Worm (Caenorhabditis elegans) whole organism, young adult: ENCODE data around the gene pot-1.

Source experiments
- Y67H2A.10 ChIP-seq: fragments of 200-800 bp; sonication (Bioruptor generic); conservative IDR thresholded peaks from 2 replicates; pipeline ENCODE4 v1.3.6; 2022; ENCODE audit warnings: missing genetic modification reagents, missing genetic modification characterization, missing compliant biosample characterization
- ama-1 ChIP-seq, 3 experiments: fragments of 150-350 bp in 1 of 3; sonication (generic microtip) in 2 of 3; optimal IDR thresholded peaks; 2 replicates each; lab custom pipeline; 2014 to 2018; ENCODE audit warnings: missing biosample characterization in 2 of 3, missing genetic modification characterization in 2 of 3, missing genetic modification reagents in 2 of 3
- athp-1 ChIP-seq: sonication (generic microtip); optimal IDR thresholded peaks from 2 replicates; lab custom pipeline; 2017; ENCODE audit warnings: mild to moderate bottlenecking, missing genetic modification characterization, missing compliant biosample characterization
- die-1 ChIP-seq: sonication (generic microtip); optimal IDR thresholded peaks from 2 replicates; lab custom pipeline; 2016; ENCODE audit warnings: missing genotype, mild to moderate bottlenecking, missing genetic modification characterization, missing compliant biosample characterization
- dox-1 ChIP-seq: fragments of 200-800 bp; sonication (Bioruptor generic); IDR thresholded peaks from 2 replicates; pipeline ENCODE4 v1.3.6; 2022; ENCODE audit warnings: missing genetic modification reagents, missing genetic modification characterization, missing compliant biosample characterization
- efl-1 ChIP-seq: fragments of 150-350 bp; optimal IDR thresholded peaks from 2 replicates; lab custom pipeline; 2014; ENCODE audit warnings: missing biosample characterization, missing genetic modification reagents, missing genetic modification characterization
- hmg-20 ChIP-seq: fragments of 200-800 bp; sonication (Bioruptor generic); IDR thresholded peaks from 2 replicates; pipeline ENCODE4 v1.3.6; 2022; ENCODE audit warnings: missing genetic modification reagents, missing genetic modification characterization, missing compliant biosample characterization
- lag-1 ChIP-seq: fragments of 200-800 bp; sonication (Bioruptor generic); IDR thresholded peaks from 2 replicates; pipeline ENCODE4 v1.3.6; 2022; ENCODE audit warnings: missing genetic modification reagents, missing genetic modification characterization, missing compliant biosample characterization
- lin-35 ChIP-seq, 3 experiments: fragments of 150-350 bp in 2 of 3; sonication (generic microtip) in 1 of 3; optimal IDR thresholded peaks; 2 replicates each; lab custom pipeline; 2014 to 2018; ENCODE audit warnings: missing biosample characterization in 3 of 3, missing genetic modification characterization in 3 of 3, missing genetic modification reagents in 3 of 3
- mes-4 ChIP-seq: sonication (generic microtip); optimal IDR thresholded peaks from 2 replicates; lab custom pipeline; 2016; ENCODE audit warnings: missing genotype, missing genetic modification characterization, missing compliant biosample characterization
- nfya-1 ChIP-seq: sonication (generic microtip); optimal IDR thresholded peaks from 2 replicates; lab custom pipeline; 2017; ENCODE audit warnings: antibody characterized with exemption, missing compliant biosample characterization, missing genetic modification characterization, borderline replicate concordance; ENCODE audit not compliant: insufficient read depth

- TF ChIP-seq dox-1 (GFP tag; lab: Robert Waterston, UW), result no peak
- no peak for TF ChIP-seq ama-1 (optimal IDR thresholded peaks at IDR 0.05; lab: Kevin White, UChicago)
- TF ChIP-seq ama-1 (GFP tag; optimal IDR thresholded peaks at IDR 0.05; lab: Kevin White, UChicago), result no peak
- TF ChIP-seq Y67H2A.10, result no peak
- no peak for TF ChIP-seq efl-1 (GFP tag; lab: Kevin White, UChicago)
- no peak for TF ChIP-seq lin-35 (GFP tag; optimal IDR thresholded peaks at IDR 0.05; lab: Kevin White, UChicago)
- no peak for TF ChIP-seq hmg-20 (GFP tag; lab: Robert Waterston, UW)
- no peak for TF ChIP-seq nfya-1
- peak; percentile 3 for TF ChIP-seq die-1 (tag; lab: Kevin White, UChicago)
- TF ChIP-seq mes-4 (tag; lab: Kevin White, UChicago), result no peak
- peak; percentile 71 for TF ChIP-seq athp-1
- TF ChIP-seq lag-1, result no peak
Observed at ce11 chrIII:7178497-7178896, 45.0 kb upstream of the pot-1 start.
